Worm (Caenorhabditis elegans) whole organism, L4/young adult: Measurements from ENCODE around the gene cpna-5.

Experiments used
- W03F9.2 ChIP-seq: fragments of 150-350 bp; optimal IDR thresholded peaks from 2 replicates; lab custom pipeline; 2014; ENCODE audit warnings: missing biosample characterization, missing genetic modification characterization
- dao-5 ChIP-seq: sonication (generic microtip); optimal IDR thresholded peaks from 2 replicates; lab custom pipeline; 2016; ENCODE audit warnings: missing genotype, missing genetic modification characterization, moderate library complexity, missing compliant biosample characterization
- him-1 ChIP-seq: sonication (generic microtip); optimal IDR thresholded peaks from 2 replicates; lab custom pipeline; 2016; ENCODE audit warnings: missing genotype, missing genetic modification reagents, missing genetic modification characterization, missing compliant biosample characterization

Gene cpna-5

ce11 chrII:7714614-7715186, 3.7 kb downstream of the cpna-5 start:
- TF ChIP-seq him-1 (tag; lab: Kevin White, UChicago) (no peak), W03F9.2 (tag; lab: Kevin White, UChicago) (no peak)

ce11 chrII:7709301-7709754, 9.1 kb downstream of the cpna-5 start, which contains the start of gene sre-1:
Gene sre-1 (plus strand): TSS chrII:7709704.
- no peak for TF ChIP-seq him-1 (tag; lab: Kevin White, UChicago)
- TF ChIP-seq W03F9.2 (tag; lab: Kevin White, UChicago) = no peak
- TF ChIP-seq dao-5 (tag; lab: Kevin White, UChicago) = no peak

ce11 chrII:7708540-7708939, 9.9 kb downstream of the cpna-5 start, which contains the start of gene B0495.9:
Gene B0495.9 (minus strand): TSS chrII:7708710.
- peak; percentile 78 for TF ChIP-seq him-1 (tag; lab: Kevin White, UChicago)
- peak; percentile 14 for TF ChIP-seq W03F9.2 (tag; lab: Kevin White, UChicago)
- TF ChIP-seq dao-5 (tag; lab: Kevin White, UChicago) = no peak

ce11 chrII:7707383-7707782, 11.0 kb downstream of the cpna-5 start, which contains the start of gene luc-7L:
Gene luc-7L (minus strand): TSS chrII:7707483.
- TF ChIP-seq W03F9.2 (tag; lab: Kevin White, UChicago) = no peak
- TF ChIP-seq him-1 (tag; lab: Kevin White, UChicago) = no peak
- TF ChIP-seq dao-5 (tag; lab: Kevin White, UChicago) = no peak

ce11 chrII:7705152-7705551, 13.2 kb downstream of the cpna-5 start, which contains the start of gene B0495.7:
Gene B0495.7 (minus strand): TSS chrII:7705233.
- TF ChIP-seq W03F9.2 (tag; lab: Kevin White, UChicago) (no peak), him-1 (tag; lab: Kevin White, UChicago) (no peak), dao-5 (tag; lab: Kevin White, UChicago) (no peak)

ce11 chrII:7704387-7704786, 14.0 kb downstream of the cpna-5 start:
- TF ChIP-seq him-1 (tag; lab: Kevin White, UChicago) (no peak), W03F9.2 (tag; lab: Kevin White, UChicago) (no peak), dao-5 (tag; lab: Kevin White, UChicago) (no peak)

- TF ChIP-seq dao-5 (tag; lab: Kevin White, UChicago) = no peak
- no peak for TF ChIP-seq W03F9.2 (tag; lab: Kevin White, UChicago)
- no peak for TF ChIP-seq him-1 (tag; lab: Kevin White, UChicago)
Observed at ce11 chrII:7699009-7699408, 19.4 kb downstream of the cpna-5 start, which contains the start of the genes moa-2 and cdk-11.1. Gene moa-2 (minus strand): TSS chrII:7699033. Gene cdk-11.1 (plus strand): TSS chrII:7699235.

- TF ChIP-seq him-1 (tag; lab: Kevin White, UChicago) = no peak
- no peak for TF ChIP-seq dao-5 (tag; lab: Kevin White, UChicago)
- TF ChIP-seq W03F9.2 (tag; lab: Kevin White, UChicago) = no peak
Observed at ce11 chrII:7698406-7698805, 20.0 kb downstream of the cpna-5 start, which contains the start of gene B0495.5. Gene B0495.5 (minus strand): TSS chrII:7698506.

- no peak for TF ChIP-seq W03F9.2 (tag; lab: Kevin White, UChicago)
- TF ChIP-seq him-1 (tag; lab: Kevin White, UChicago) = no peak
- TF ChIP-seq dao-5 (tag; lab: Kevin White, UChicago) = no peak
Observed at ce11 chrII:7697156-7697555, 21.2 kb downstream of the cpna-5 start.

ce11 chrII:7695636-7696035, 22.8 kb downstream of the cpna-5 start:
- no peak for TF ChIP-seq dao-5 (tag; lab: Kevin White, UChicago)

ce11 chrII:7694745-7695144, 23.6 kb downstream of the cpna-5 start:
- TF ChIP-seq dao-5 (tag; lab: Kevin White, UChicago) = no peak
- TF ChIP-seq him-1 (tag; lab: Kevin White, UChicago) = no peak
- no peak for TF ChIP-seq W03F9.2 (tag; lab: Kevin White, UChicago)

ce11 chrII:7693929-7694328, 24.5 kb downstream of the cpna-5 start, which contains the start of gene nhx-2:
Gene nhx-2 (minus strand): TSS chrII:7693957.
- TF ChIP-seq him-1 (tag; lab: Kevin White, UChicago) (no peak), dao-5 (tag; lab: Kevin White, UChicago) (no peak), W03F9.2 (tag; lab: Kevin White, UChicago) (no peak)

ce11 chrII:7690384-7690783, 28.0 kb downstream of the cpna-5 start, which contains the start of gene pid-1:
Gene pid-1 (minus strand): TSS chrII:7690556.
- TF ChIP-seq dao-5 (tag; lab: Kevin White, UChicago) (no peak), W03F9.2 (tag; lab: Kevin White, UChicago) (no peak), him-1 (tag; lab: Kevin White, UChicago) (no peak)

- TF ChIP-seq W03F9.2 (tag; lab: Kevin White, UChicago) (no peak), dao-5 (tag; lab: Kevin White, UChicago) (no peak), him-1 (tag; lab: Kevin White, UChicago) (no peak)
Observed at ce11 chrII:7684589-7684988, 33.8 kb downstream of the cpna-5 start, which contains the start of gene F18A1.1. Gene F18A1.1 (plus strand): TSS chrII:7684889.
